Worm (Caenorhabditis elegans): ENCODE data around the gene fum-1.

Gene fum-1

ce11 chrIII:7453653-7454124 is 11.7 kb upstream of the fum-1 start, which contains the start of gene alh-12:
Gene alh-12 (plus strand): TSS chrIII:7454074.
- no peak for TF ChIP-seq ztf-4 (tag; optimal IDR thresholded peaks at IDR 0.05)
- peak; percentile 17 for TF ChIP-seq nhr-129 (tag; optimal IDR thresholded peaks at IDR 0.05)
- no peak for TF ChIP-seq sem-4 (tag; optimal IDR thresholded peaks at IDR 0.05)
- no peak for TF ChIP-seq Y55F3AM.14 (GFP tag; optimal IDR thresholded peaks at IDR 0.05)
- TF ChIP-seq lsy-2 (tag; optimal IDR thresholded peaks at IDR 0.05): peak in 1 of 2 experiments; percentile 2
- no peak for TF ChIP-seq C34F6.9 (tag; optimal IDR thresholded peaks at IDR 0.05)
- peak; percentile 82 for TF ChIP-seq fos-1 (tag; optimal IDR thresholded peaks at IDR 0.05)
- no peak for TF ChIP-seq alr-1 (tag; optimal IDR thresholded peaks at IDR 0.05)
- no peak for TF ChIP-seq zag-1 (tag; optimal IDR thresholded peaks at IDR 0.05)
- no peak for TF ChIP-seq peb-1 (tag; optimal IDR thresholded peaks at IDR 0.05)
- TF ChIP-seq unc-55 (GFP tag; optimal IDR thresholded peaks at IDR 0.05): no peak
- no peak for TF ChIP-seq lin-39 (tag; optimal IDR thresholded peaks at IDR 0.05)
- no peak for TF ChIP-seq blmp-1 (tag; optimal IDR thresholded peaks at IDR 0.05; ENCODE audit: insufficient read depth)
- TF ChIP-seq dmd-4 (tag; optimal IDR thresholded peaks at IDR 0.05): no peak
- no peak for TF ChIP-seq unc-62 (GFP tag; optimal IDR thresholded peaks at IDR 0.05)
- no peak for TF ChIP-seq mab-5 (tag; optimal IDR thresholded peaks at IDR 0.05)
- TF ChIP-seq mbf-1 (tag; optimal IDR thresholded peaks at IDR 0.05): no peak
- no peak for TF ChIP-seq F13H6.1 (tag; optimal IDR thresholded peaks at IDR 0.05)
- TF ChIP-seq lin-13 (GFP tag; optimal IDR thresholded peaks at IDR 0.05): no peak
- peak; percentile 31 for TF ChIP-seq crh-2 (tag; optimal IDR thresholded peaks at IDR 0.05)
- TF ChIP-seq nhr-6 (tag; optimal IDR thresholded peaks at IDR 0.05): no peak
- TF ChIP-seq nhr-23 (tag; optimal IDR thresholded peaks at IDR 0.05): no peak
- TF ChIP-seq nhr-11 (tag; optimal IDR thresholded peaks at IDR 0.05): no peak
- no peak for TF ChIP-seq unc-39 (tag; optimal IDR thresholded peaks at IDR 0.05)
- no peak for TF ChIP-seq elt-1 (tag; optimal IDR thresholded peaks at IDR 0.05)
- no peak for TF ChIP-seq sma-9 (GFP tag; optimal IDR thresholded peaks at IDR 0.05)
- no peak for TF ChIP-seq sma-9 (tag; optimal IDR thresholded peaks at IDR 0.05)
- TF ChIP-seq sma-3 (GFP tag; optimal IDR thresholded peaks at IDR 0.05): no peak
- TF ChIP-seq gmeb-1 (tag; optimal IDR thresholded peaks at IDR 0.05): peak; percentile 20

ce11 chrIII:7456640-7457039 is 8.8 kb upstream of the fum-1 start, which contains the start of gene Y69F12A.1:
Gene Y69F12A.1 (plus strand): TSS chrIII:7456940.
- no peak for TF ChIP-seq unc-39 (tag; optimal IDR thresholded peaks at IDR 0.05)
- no peak for TF ChIP-seq elt-1 (tag; optimal IDR thresholded peaks at IDR 0.05)
- no peak for TF ChIP-seq sem-4 (tag; optimal IDR thresholded peaks at IDR 0.05)
- TF ChIP-seq sma-9 (GFP tag; optimal IDR thresholded peaks at IDR 0.05): no peak
- TF ChIP-seq sma-9 (tag; optimal IDR thresholded peaks at IDR 0.05): no peak
- TF ChIP-seq ceh-82 (tag; optimal IDR thresholded peaks at IDR 0.05): no peak
- TF ChIP-seq alr-1 (tag; optimal IDR thresholded peaks at IDR 0.05): no peak
- no peak for TF ChIP-seq nhr-11 (tag; optimal IDR thresholded peaks at IDR 0.05)
- TF ChIP-seq nhr-237 (tag; optimal IDR thresholded peaks at IDR 0.05): no peak
- no peak for TF ChIP-seq unc-62 (GFP tag; optimal IDR thresholded peaks at IDR 0.05)
- TF ChIP-seq lin-39 (tag; optimal IDR thresholded peaks at IDR 0.05): no peak
- TF ChIP-seq R02D3.7 (tag; optimal IDR thresholded peaks at IDR 0.05): no peak

DNA sequence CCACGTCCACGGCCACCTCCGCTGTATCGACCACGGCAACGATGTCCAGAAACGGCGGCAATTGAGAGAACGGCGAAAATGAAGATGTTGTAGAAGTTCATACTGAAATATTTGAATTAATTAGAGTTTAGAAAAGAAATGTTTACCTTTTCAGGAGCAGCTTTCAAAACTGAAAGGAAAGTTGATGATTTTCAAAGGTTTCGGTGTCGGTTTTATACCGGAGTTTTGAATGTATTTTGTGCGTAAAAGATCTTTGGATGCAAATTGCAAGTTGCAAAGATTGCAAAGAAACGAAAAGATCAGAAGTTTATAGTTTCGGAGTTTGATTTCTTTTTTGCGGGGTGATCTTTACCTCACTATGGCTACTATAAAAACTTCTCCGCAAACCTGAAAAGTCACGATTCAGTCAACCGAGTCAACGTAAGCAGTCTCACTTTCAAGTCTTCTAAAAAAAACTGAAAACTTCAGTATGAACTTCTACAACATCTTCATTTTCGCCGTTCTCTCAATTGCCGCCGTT is 6.5 kb upstream of the fum-1 start, which contains the start of the genes fipr-19 and fipr-18:
TSS of gene fipr-19 (minus strand) at position 101 of the 520 bp plus-strand sequence.
TSS of gene fipr-18 (plus strand) at position 470 of the 520 bp plus-strand sequence.
- no peak for TF ChIP-seq dmd-4 (tag; optimal IDR thresholded peaks at IDR 0.05)
- no peak for TF ChIP-seq unc-62 (GFP tag; optimal IDR thresholded peaks at IDR 0.05)
- no peak for TF ChIP-seq lin-11 (tag; optimal IDR thresholded peaks at IDR 0.05)
- TF ChIP-seq peb-1 (tag; optimal IDR thresholded peaks at IDR 0.05): no peak
- no peak for TF ChIP-seq elt-3 (tag; optimal IDR thresholded peaks at IDR 0.05)
- TF ChIP-seq F13H6.1 (tag; optimal IDR thresholded peaks at IDR 0.05): no peak
- no peak for TF ChIP-seq elt-1 (tag; optimal IDR thresholded peaks at IDR 0.05)
- TF ChIP-seq ceh-82 (tag; optimal IDR thresholded peaks at IDR 0.05): no peak

DNA sequence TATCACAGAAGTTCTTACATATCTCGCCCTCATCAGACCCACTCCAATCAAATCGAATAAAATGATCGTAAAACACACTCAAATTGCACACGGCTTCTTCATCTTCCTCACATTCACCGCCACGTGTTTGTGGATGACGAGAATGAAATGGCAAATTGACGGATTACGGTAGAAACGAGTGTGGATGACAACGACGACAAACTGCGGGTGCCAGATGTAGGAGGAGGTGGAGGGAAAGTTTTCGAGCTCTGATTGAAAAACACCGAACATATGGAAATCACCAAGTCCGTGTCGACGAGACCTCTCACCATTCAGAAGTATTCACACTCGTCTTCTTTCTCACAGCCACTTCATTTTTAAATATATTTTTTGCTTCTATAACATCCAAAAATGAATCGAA is 5.4 kb upstream of the fum-1 start, which contains the start of gene mls-1:
TSS of gene mls-1 (plus strand) at position 324 of the 400 bp plus-strand sequence.
- TF ChIP-seq sma-3 (GFP tag; optimal IDR thresholded peaks at IDR 0.05) (no peak), alr-1 (tag; optimal IDR thresholded peaks at IDR 0.05) (no peak), sma-9 (GFP tag; optimal IDR thresholded peaks at IDR 0.05) (no peak), sma-9 (tag; optimal IDR thresholded peaks at IDR 0.05) (no peak), nhr-237 (tag; optimal IDR thresholded peaks at IDR 0.05) (no peak), egl-27 (tag; optimal IDR thresholded peaks at IDR 0.05) (no peak), ZK546.5 (tag; optimal IDR thresholded peaks at IDR 0.05) (no peak), unc-55 (GFP tag; optimal IDR thresholded peaks at IDR 0.05) (no peak), mbf-1 (tag; optimal IDR thresholded peaks at IDR 0.05) (no peak), nhr-6 (tag; optimal IDR thresholded peaks at IDR 0.05) (no peak)
